Worm (Caenorhabditis elegans) whole organism, early embryonic: ENCODE data around the gene nsph-3.2.

Source experiments
- ama-1 ChIP-seq: fragments of 150-350 bp; optimal IDR thresholded peaks from 2 replicates; lab custom pipeline; 2014
- ets-7 ChIP-seq: sonication (generic microtip); optimal IDR thresholded peaks from 2 replicates; lab custom pipeline; 2016; ENCODE audit warnings: missing genotype, missing genetic modification characterization, missing compliant biosample characterization
- hmg-4 ChIP-seq: fragments of 200-800 bp; sonication (Bioruptor generic); optimal IDR thresholded peaks from 2 replicates; lab custom pipeline; 2018; ENCODE audit warnings: mild to moderate bottlenecking, missing genetic modification characterization, missing compliant biosample characterization
- sea-1 ChIP-seq: fragments of 200-800 bp; sonication (Bioruptor generic); conservative IDR thresholded peaks from 2 replicates; pipeline ENCODE4 v1.3.6; 2022; ENCODE audit warnings: missing genetic modification characterization, missing compliant biosample characterization
- tra-4 ChIP-seq: sonication (generic microtip); optimal IDR thresholded peaks from 2 replicates; lab custom pipeline; 2017; ENCODE audit warnings: missing genetic modification characterization, missing compliant biosample characterization

- TF ChIP-seq ama-1 (no peak), hmg-4 (no peak), sea-1 (GFP tag; lab: Robert Waterston, UW) (no peak), ets-7 (tag; lab: Kevin White, UChicago) (no peak), tra-4 (tag; lab: Kevin White, UChicago) (no peak)
Observed at ce11 chrIV:10148938-10149337, 36.3 kb downstream of the nsph-3.2 start, which contains the start of gene pigs-1.
